Fruit fly (Drosophila melanogaster) whole organism, pupa: ENCODE measurements around the gene Polr3E.

Source experiments
- CG4496 ChIP-seq: fragments of 200-800 bp; sonication (Bioruptor generic); IDR thresholded peaks from 3 replicates; pipeline ENCODE4 v1.3.6; 2022; ENCODE audit warnings: missing biosample characterization, missing genetic modification characterization
- D1 ChIP-seq: fragments of 200-800 bp; sonication (Bioruptor generic); optimal IDR thresholded peaks from 2 replicates; lab custom pipeline; 2018; ENCODE audit warnings: missing biosample characterization, mild to moderate bottlenecking, missing genetic modification characterization, moderate library complexity
- Pif1A ChIP-seq: fragments of 200-800 bp; sonication (Bioruptor generic); optimal IDR thresholded peaks from 3 replicates; lab custom pipeline; 2016; ENCODE audit warnings: missing biosample characterization, missing genetic modification characterization
- Pif1B ChIP-seq: fragments of 200-800 bp; sonication (Bioruptor generic); optimal IDR thresholded peaks from 3 replicates; lab custom pipeline; 2016; ENCODE audit warnings: missing biosample characterization, missing genetic modification characterization
- Snoo ChIP-seq: fragments of 200-800 bp; sonication (Bioruptor generic); optimal IDR thresholded peaks from 3 replicates; lab custom pipeline; 2017; ENCODE audit warnings: missing biosample characterization, mild to moderate bottlenecking, missing genetic modification characterization, inconsistent platforms

- TF ChIP-seq CG4496 (GFP tag; lab: Robert Waterston, UW) (0 out of 3 replicates have a peak, but pooled peaks have one; percentile 51), Pif1B (GFP tag; lab: Kevin White, UChicago) (peak; percentile 5), Pif1A (GFP tag; lab: Kevin White, UChicago) (peak; percentile 54), Snoo (tag; lab: Kevin White, UChicago) (peak; percentile 17), D1 (tag; lab: Kevin White, UChicago) (no peak)
These were observed 5.8 kb downstream of the Polr3E start for dm6 chr3L:21037404-21037803.
